Worm (Caenorhabditis elegans): ENCODE data around the gene str-123.

Gene str-123

ce11 chrX:12792554-12792953 is 2.4 kb downstream of the str-123 start, which contains the start of gene abf-5:
TSS of gene abf-5 (plus strand) at chrX:12792854.
- TF ChIP-seq hlh-15 (tag; optimal IDR thresholded peaks at IDR 0.05), result no peak
- TF ChIP-seq tbx-7 (tag; optimal IDR thresholded peaks at IDR 0.05), result no peak
- no peak for TF ChIP-seq ceh-48 (tag; optimal IDR thresholded peaks at IDR 0.05)
- TF ChIP-seq unc-42 (tag; optimal IDR thresholded peaks at IDR 0.05), result no peak
- TF ChIP-seq pag-3 (tag; optimal IDR thresholded peaks at IDR 0.05; ENCODE audit: borderline replicate concordance), result no peak
- no peak for TF ChIP-seq syd-9 (tag; optimal IDR thresholded peaks at IDR 0.05)
- no peak for TF ChIP-seq rnt-1 (tag; optimal IDR thresholded peaks at IDR 0.05)
- no peak for TF ChIP-seq unc-86 (tag; optimal IDR thresholded peaks at IDR 0.05)
- no peak for TF ChIP-seq pqm-1 (tag; optimal IDR thresholded peaks at IDR 0.05)
- TF ChIP-seq nfya-1 (tag; optimal IDR thresholded peaks at IDR 0.05), result no peak
- TF ChIP-seq pha-4 (tag; optimal IDR thresholded peaks at IDR 0.05), result no peak
- TF ChIP-seq ceh-31 (tag; optimal IDR thresholded peaks at IDR 0.05), result no peak
- no peak for TF ChIP-seq ztf-16 (tag; optimal IDR thresholded peaks at IDR 0.05)
- no peak for TF ChIP-seq K09A11.1 (tag; optimal IDR thresholded peaks at IDR 0.05; ENCODE audit: insufficient read depth)
- no peak for TF ChIP-seq ets-4 (tag; optimal IDR thresholded peaks at IDR 0.05)
- TF ChIP-seq elt-4 (tag; optimal IDR thresholded peaks at IDR 0.05), result no peak
- TF ChIP-seq ceh-22 (tag; optimal IDR thresholded peaks at IDR 0.05), result no peak
- no peak for TF ChIP-seq eyg-1 (tag; optimal IDR thresholded peaks at IDR 0.05)
- no peak for TF ChIP-seq T23F11.4 (GFP tag; optimal IDR thresholded peaks at IDR 0.05)

ce11 chrX:12793075-12793474 is 2.9 kb downstream of the str-123 start:
- TF ChIP-seq dmd-4 (tag; optimal IDR thresholded peaks at IDR 0.05; ENCODE audit: borderline replicate concordance) (no peak), ceh-19 (GFP tag; optimal IDR thresholded peaks at IDR 0.05) (no peak), unc-55 (GFP tag; optimal IDR thresholded peaks at IDR 0.05) (no peak), ztf-16 (tag; optimal IDR thresholded peaks at IDR 0.05) (no peak), nhr-232 (tag; optimal IDR thresholded peaks at IDR 0.05) (no peak), hlh-30 (tag; optimal IDR thresholded peaks at IDR 0.05; ENCODE audit: insufficient read depth) (no peak), K02D7.2 (tag; optimal IDR thresholded peaks at IDR 0.05) (no peak), nhr-11 (tag; optimal IDR thresholded peaks at IDR 0.05) (no peak), pag-3 (tag; optimal IDR thresholded peaks at IDR 0.05; ENCODE audit: borderline replicate concordance) (no peak), unc-42 (tag; optimal IDR thresholded peaks at IDR 0.05) (no peak)

- TF ChIP-seq hlh-30 (tag; optimal IDR thresholded peaks at IDR 0.05; ENCODE audit: insufficient read depth) (no peak), syd-9 (tag; optimal IDR thresholded peaks at IDR 0.05) (no peak), unc-42 (tag; optimal IDR thresholded peaks at IDR 0.05) (no peak), nhr-232 (tag; optimal IDR thresholded peaks at IDR 0.05) (no peak)
These were observed 3.7 kb downstream of the str-123 start, which contains the start of gene abf-6 for ce11 chrX:12793796-12794195. TSS of gene abf-6 (plus strand) at chrX:12794118.

DNA sequence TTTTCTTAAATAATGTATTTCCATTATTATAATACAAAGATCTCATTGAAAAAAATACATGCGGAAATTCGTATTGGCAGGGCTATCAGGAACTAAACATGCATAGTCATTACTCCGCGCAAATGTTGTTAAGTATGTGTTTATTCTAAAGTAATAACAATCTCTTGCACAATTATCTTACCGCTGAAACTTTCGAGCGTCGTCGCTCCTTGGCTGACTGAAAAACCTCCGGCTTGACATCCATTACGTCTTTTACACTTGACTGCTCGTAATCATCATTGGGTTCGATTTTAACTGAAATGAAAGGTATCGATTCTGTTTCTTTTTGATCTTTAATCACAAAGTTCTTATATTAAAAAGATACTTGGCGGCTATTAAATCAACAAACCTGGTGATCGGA is 9.7 kb downstream of the str-123 start:
- no peak for TF ChIP-seq C08G9.2 (tag; optimal IDR thresholded peaks at IDR 0.05)
- TF ChIP-seq pax-1 (tag; optimal IDR thresholded peaks at IDR 0.05), result no peak
- TF ChIP-seq syd-9 (tag; optimal IDR thresholded peaks at IDR 0.05), result no peak
- TF ChIP-seq ztf-16 (tag; optimal IDR thresholded peaks at IDR 0.05), result no peak
- no peak for TF ChIP-seq ref-2 (tag; optimal IDR thresholded peaks at IDR 0.05)
- no peak for TF ChIP-seq ceh-22 (tag; optimal IDR thresholded peaks at IDR 0.05)
- no peak for TF ChIP-seq fax-1 (tag; optimal IDR thresholded peaks at IDR 0.05)
- TF ChIP-seq ceh-24 (tag; optimal IDR thresholded peaks at IDR 0.05), result no peak
- no peak for TF ChIP-seq C38D4.7 (GFP tag; optimal IDR thresholded peaks at IDR 0.05)
- no peak for TF ChIP-seq tbx-7 (tag; optimal IDR thresholded peaks at IDR 0.05)
- no peak for TF ChIP-seq dmd-4 (tag; optimal IDR thresholded peaks at IDR 0.05; ENCODE audit: borderline replicate concordance)
- TF ChIP-seq gmeb-2 (tag; optimal IDR thresholded peaks at IDR 0.05), result no peak
- TF ChIP-seq sox-2 (GFP tag; IDR thresholded peaks at IDR 0.05), result no peak
- no peak for TF ChIP-seq tbx-2 (tag; optimal IDR thresholded peaks at IDR 0.05)

ce11 chrX:12806926-12807325 is 16.8 kb downstream of the str-123 start:
- no peak for TF ChIP-seq tbx-2 (tag; optimal IDR thresholded peaks at IDR 0.05)
- no peak for TF ChIP-seq ceh-19 (GFP tag; optimal IDR thresholded peaks at IDR 0.05)
- no peak for TF ChIP-seq pag-3 (tag; optimal IDR thresholded peaks at IDR 0.05; ENCODE audit: borderline replicate concordance)
- TF ChIP-seq nhr-232 (tag; optimal IDR thresholded peaks at IDR 0.05), result no peak
- TF ChIP-seq sdc-2 (tag; optimal IDR thresholded peaks at IDR 0.05), result no peak
- no peak for TF ChIP-seq elt-4 (tag; optimal IDR thresholded peaks at IDR 0.05)
